Fruit fly (Drosophila melanogaster) whole organism, wandering third instar larva: ENCODE data around the gene CG13727.

Experiments
- Abd-B ChIP-seq: fragments of >200 bp; optimal IDR thresholded peaks from 2 replicates; lab custom pipeline; 2017; ENCODE audit warnings: missing biosample characterization, missing genetic modification characterization
- CG32264 ChIP-seq: fragments of 200-800 bp; sonication (Bioruptor generic); optimal IDR thresholded peaks from 2 replicates; lab custom pipeline; 2016; ENCODE audit warnings: missing biosample characterization, missing genetic modification characterization
- Dif ChIP-seq: fragments of 200-275, 200-300 bp; sonication (Bioruptor generic); optimal IDR thresholded peaks from 2 replicates; lab custom pipeline; 2018; ENCODE audit warnings: missing biosample characterization, missing genetic modification characterization; ENCODE audit not compliant: partially characterized antibody
- HLH106 ChIP-seq: fragments of 200-800 bp; optimal IDR thresholded peaks from 3 replicates; lab custom pipeline; 2019; ENCODE audit warnings: missing biosample characterization, mild to moderate bottlenecking, missing genetic modification characterization, moderate library complexity
- Myc ChIP-seq: fragments of >200 bp; optimal IDR thresholded peaks from 2 replicates; lab custom pipeline; 2017
- Sp1 ChIP-seq: fragments of 200-800 bp; sonication (Bioruptor generic); optimal IDR thresholded peaks from 3 replicates; lab custom pipeline; 2019; ENCODE audit warnings: missing biosample characterization, mild to moderate bottlenecking, missing genetic modification characterization, moderate library complexity
- dl ChIP-seq, 2 experiments: fragments of 175-275, 200-275 bp in 1 of 2; fragments of 200-275 bp in 1 of 2; sonication (Bioruptor generic); optimal IDR thresholded peaks; lab custom pipeline; 2018; ENCODE audit warnings: mild to moderate bottlenecking in 2 of 2, missing biosample characterization in 2 of 2, missing genetic modification characterization in 2 of 2, moderate library complexity in 2 of 2; ENCODE audit not compliant: partially characterized antibody in 2 of 2, insufficient read depth in 1 of 2
- h ChIP-seq: fragments of 200-800 bp; sonication (Bioruptor generic); optimal IDR thresholded peaks from 3 replicates; lab custom pipeline; 2016; ENCODE audit warnings: missing biosample characterization, mild to moderate bottlenecking, missing genetic modification characterization
- usp ChIP-seq: fragments of >200 bp; optimal IDR thresholded peaks from 2 replicates; lab custom pipeline; 2017; ENCODE audit warnings: missing biosample characterization, missing genetic modification characterization

- no peak for TF ChIP-seq h (GFP tag; lab: Kevin White, UChicago)
- no peak for TF ChIP-seq CG32264
- TF ChIP-seq usp, result no peak
- no peak for TF ChIP-seq Myc (lab: Kevin White, UChicago)
- TF ChIP-seq Abd-B (GFP tag; lab: Kevin White, UChicago), result no peak
- TF ChIP-seq Dif (GFP tag; lab: Kevin White, UChicago), result no peak
- no peak for TF ChIP-seq Sp1 (GFP tag; lab: Kevin White, UChicago)
- no peak for TF ChIP-seq dl (GFP tag; optimal IDR thresholded peaks at IDR 0.05; lab: Kevin White, UChicago; ENCODE audit: insufficient read depth in 1 of 2, partially characterized antibody in 2 of 2)
- no peak for TF ChIP-seq HLH106 (tag; lab: Kevin White, UChicago)
These were observed 12.0 kb downstream of the CG13727 start, which contains the start of gene Or74a for dm6 chr3L:17329069-17329468.
